Worm (Caenorhabditis elegans): ENCODE measurements around the gene Y46G5A.38.

ce11 chrII:12805161-12805560, 21.7 kb upstream of the Y46G5A.38 start, which contains the start of the genes Y46G5A.18 and Y46G5A.47:
- TF ChIP-seq ama-1 (optimal IDR thresholded peaks at IDR 0.05), result no peak
- TF ChIP-seq ceh-13 (GFP tag; optimal IDR thresholded peaks at IDR 0.05), result no peak
- TF ChIP-seq flt-1 (GFP tag; IDR thresholded peaks at IDR 0.05), result no peak
- TF ChIP-seq hmbx-1 (tag; optimal IDR thresholded peaks at IDR 0.05), result no peak
- TF ChIP-seq pes-1 (GFP tag; IDR thresholded peaks at IDR 0.05), result no peak
- TF ChIP-seq scrt-1 (GFP tag; IDR thresholded peaks at IDR 0.05), result no peak
